Worm (Caenorhabditis elegans): ENCODE results near the gene F14D7.8.

ce11 chrV:14289363-14289762 lies 23.2 kb downstream of the F14D7.8 start, which contains the start of gene F14D7.1:
- TF ChIP-seq sea-1 (GFP tag; conservative IDR thresholded peaks at IDR 0.05): no peak
- no peak for TF ChIP-seq aly-1 (tag; optimal IDR thresholded peaks at IDR 0.05)
- no peak for TF ChIP-seq ama-1 (optimal IDR thresholded peaks at IDR 0.05)
- no peak for TF ChIP-seq B0310.2 (tag; optimal IDR thresholded peaks at IDR 0.05)
- TF ChIP-seq ceh-36 (tag; optimal IDR thresholded peaks at IDR 0.05): no peak
- no peak for TF ChIP-seq tra-4 (tag; optimal IDR thresholded peaks at IDR 0.05)
- TF ChIP-seq hmg-4 (GFP tag; optimal IDR thresholded peaks at IDR 0.05): no peak
- TF ChIP-seq pes-1 (GFP tag; IDR thresholded peaks at IDR 0.05): no peak
- TF ChIP-seq hnd-1 (tag; optimal IDR thresholded peaks at IDR 0.05): no peak
